Worm (Caenorhabditis elegans): ENCODE results near the gene mct-5.

mct-5 gene

ce11 chrII:7111657-7112049, 13.3 kb upstream of the mct-5 start, which contains the start of gene F10E7.5 (continued):
- peak; percentile 40 for TF ChIP-seq unc-130 (tag; optimal IDR thresholded peaks at IDR 0.05)
- TF ChIP-seq fkh-8 (tag; optimal IDR thresholded peaks at IDR 0.05), result no peak
- no peak for TF ChIP-seq vab-15 (tag; optimal IDR thresholded peaks at IDR 0.05)
- TF ChIP-seq zag-1 (tag; optimal IDR thresholded peaks at IDR 0.05), result no peak
- no peak for TF ChIP-seq mab-9 (GFP tag; IDR thresholded peaks at IDR 0.05)
- TF ChIP-seq hlh-17 (GFP tag; optimal IDR thresholded peaks at IDR 0.05; ENCODE audit: borderline replicate concordance), result no peak
- no peak for TF ChIP-seq Y116A8C.19 (tag; optimal IDR thresholded peaks at IDR 0.05; ENCODE audit: borderline replicate concordance)
- TF ChIP-seq pax-3 (tag; optimal IDR thresholded peaks at IDR 0.05), result no peak
- TF ChIP-seq ceh-88 (GFP tag; IDR thresholded peaks at IDR 0.05), result no peak
- TF ChIP-seq nhr-76 (tag; optimal IDR thresholded peaks at IDR 0.05), result no peak
- no peak for TF ChIP-seq nhr-28 (tag; optimal IDR thresholded peaks at IDR 0.05)
- TF ChIP-seq isw-1 (GFP tag; IDR thresholded peaks at IDR 0.05), result peak; percentile 35; the same call in 1 of the 2 replicates
- no peak for TF ChIP-seq elt-3 (tag; optimal IDR thresholded peaks at IDR 0.05)
- TF ChIP-seq swsn-7 (tag; optimal IDR thresholded peaks at IDR 0.05), result peak; percentile 34
- TF ChIP-seq ces-1 (GFP tag; optimal IDR thresholded peaks at IDR 0.05), result no peak
- TF ChIP-seq lir-3 (tag; optimal IDR thresholded peaks at IDR 0.05; ENCODE audit: poor library complexity), result no peak
- TF ChIP-seq fkh-10 (GFP tag; optimal IDR thresholded peaks at IDR 0.05), result no peak
- TF ChIP-seq nhr-85 (tag), result peak; percentile 48
- no peak for TF ChIP-seq ztf-11 (tag; optimal IDR thresholded peaks at IDR 0.05)
- no peak for TF ChIP-seq ceh-63 (GFP tag; optimal IDR thresholded peaks at IDR 0.05)
- peak; percentile 14 for TF ChIP-seq unc-86 (tag; optimal IDR thresholded peaks at IDR 0.05)
- no peak for TF ChIP-seq nhr-77 (tag; optimal IDR thresholded peaks at IDR 0.05)
- TF ChIP-seq nhr-47 (tag; optimal IDR thresholded peaks at IDR 0.05), result peak; percentile 55
- TF ChIP-seq aly-2 (tag; optimal IDR thresholded peaks at IDR 0.05), result peak; percentile 40
- TF ChIP-seq lin-35 (GFP tag; optimal IDR thresholded peaks at IDR 0.05), result peak; percentile 51 to 68
- TF ChIP-seq mep-1 (tag; optimal IDR thresholded peaks at IDR 0.05), result peak; percentile 83
- TF ChIP-seq lin-39 (tag; optimal IDR thresholded peaks at IDR 0.05), result no peak
- peak; percentile 61 for TF ChIP-seq blmp-1 (tag; optimal IDR thresholded peaks at IDR 0.05)
- TF ChIP-seq pqm-1 (tag; optimal IDR thresholded peaks at IDR 0.05), result no peak
- peak; percentile 97 to 99 for TF ChIP-seq lsy-2 (tag; optimal IDR thresholded peaks at IDR 0.05)
- TF ChIP-seq sox-4 (tag; optimal IDR thresholded peaks at IDR 0.05), result no peak

- TF ChIP-seq swsn-7 (tag; optimal IDR thresholded peaks at IDR 0.05) (no peak), nhr-47 (tag; optimal IDR thresholded peaks at IDR 0.05) (no peak), dsc-1 (tag; optimal IDR thresholded peaks at IDR 0.05) (no peak), sptf-1 (tag; optimal IDR thresholded peaks at IDR 0.05) (no peak), vab-15 (tag; optimal IDR thresholded peaks at IDR 0.05) (no peak), snu-23 (GFP tag; optimal IDR thresholded peaks at IDR 0.05) (no peak), unc-62 (GFP tag; optimal IDR thresholded peaks at IDR 0.05) (no peak), zip-4 (GFP tag; optimal IDR thresholded peaks at IDR 0.05) (no peak), xbp-1 (tag; optimal IDR thresholded peaks at IDR 0.05) (no peak), nhr-84 (tag; optimal IDR thresholded peaks at IDR 0.05) (no peak), lin-14 (GFP tag; optimal IDR thresholded peaks at IDR 0.05) (peak; percentile 67), F16B12.6 (tag; optimal IDR thresholded peaks at IDR 0.05) (peak; percentile 13), mab-9 (GFP tag; IDR thresholded peaks at IDR 0.05) (no peak), mep-1 (tag; optimal IDR thresholded peaks at IDR 0.05) (no peak), zag-1 (tag; optimal IDR thresholded peaks at IDR 0.05) (no peak), fkh-8 (tag; optimal IDR thresholded peaks at IDR 0.05) (peak; percentile 34), ceh-82 (tag; optimal IDR thresholded peaks at IDR 0.05) (peak in 2 of 3 experiments; percentile 20 to 44), nhr-19 (GFP tag; conservative IDR thresholded peaks at IDR 0.05) (no peak), isw-1 (GFP tag; IDR thresholded peaks at IDR 0.05) (peak; percentile 18; the same call in 1 of the 2 replicates), nhr-20 (tag; optimal IDR thresholded peaks at IDR 0.05) (no peak), lsy-2 (tag; optimal IDR thresholded peaks at IDR 0.05) (peak in 1 of 2 experiments; percentile 56), mdl-1 (tag; optimal IDR thresholded peaks at IDR 0.05) (no peak), efl-1 (optimal IDR thresholded peaks at IDR 0.05) (peak in 1 of 2 experiments; percentile 5), efl-1 (GFP tag; optimal IDR thresholded peaks at IDR 0.05 in 1 of 2) (no peak), sox-4 (tag; optimal IDR thresholded peaks at IDR 0.05) (no peak), jun-1 (tag; optimal IDR thresholded peaks at IDR 0.05) (no peak), mef-2 (tag; optimal IDR thresholded peaks at IDR 0.05) (no peak), ets-5 (GFP tag; IDR thresholded peaks at IDR 0.05) (no peak), nhr-71 (tag; optimal IDR thresholded peaks at IDR 0.05) (peak; percentile 12), unc-98 (GFP tag; IDR thresholded peaks at IDR 0.05) (no peak), pqm-1 (tag; optimal IDR thresholded peaks at IDR 0.05) (no peak), fkh-10 (GFP tag; optimal IDR thresholded peaks at IDR 0.05) (peak; percentile 71)
Measured at ce11 chrII:7111012-7111656, 12.7 kb upstream of the mct-5 start.

Data from whole organism, L1 larva.